Fruit fly (Drosophila melanogaster) whole organism, embryonic: Measurements from ENCODE around the gene HDAC3.

Source experiments
- CG14965 ChIP-seq: fragments of 200-800 bp; sonication (Bioruptor generic); optimal IDR thresholded peaks from 2 replicates; lab custom pipeline; 2016; ENCODE audit warnings: missing biosample characterization, missing genetic modification characterization, borderline replicate concordance
- CG15479 ChIP-seq: fragments of 200-800 bp; sonication (Bioruptor generic); optimal IDR thresholded peaks from 3 replicates; lab custom pipeline; 2019; ENCODE audit warnings: missing biosample characterization, mild to moderate bottlenecking, missing genetic modification characterization, moderate library complexity
- CG16815 ChIP-seq: fragments of 200-800 bp; sonication (Bioruptor generic); optimal IDR thresholded peaks from 3 replicates; lab custom pipeline; 2017; ENCODE audit warnings: missing biosample characterization, mild to moderate bottlenecking, missing genetic modification characterization
- CG31224 ChIP-seq: fragments of 200-800 bp; sonication (Bioruptor generic); IDR thresholded peaks from 2 replicates; pipeline ENCODE4 v1.3.6; 2022; ENCODE audit warnings: missing biosample characterization, missing genetic modification characterization
- CG31441 ChIP-seq: fragments of 200-800 bp; sonication (Bioruptor generic); IDR thresholded peaks from 2 replicates; pipeline ENCODE4 v1.3.6; 2022; ENCODE audit warnings: missing biosample characterization, missing genetic modification characterization
- CG3847 ChIP-seq: fragments of 200-800 bp; sonication (Bioruptor generic); IDR thresholded peaks from 2 replicates; pipeline ENCODE4 v1.3.6; 2022; ENCODE audit warnings: missing biosample characterization, missing genetic modification characterization
- CG4360 ChIP-seq: fragments of 200-800 bp; sonication (Bioruptor generic); IDR thresholded peaks from 2 replicates; pipeline ENCODE4 v1.3.6; 2022; ENCODE audit warnings: missing biosample characterization, missing genetic modification characterization
- CG4424 ChIP-seq: fragments of 200-800 bp; sonication (Bioruptor generic); optimal IDR thresholded peaks from 3 replicates; lab custom pipeline; 2016; ENCODE audit warnings: missing biosample characterization, missing genetic modification characterization
- CG7839 ChIP-seq: fragments of 200-800 bp; sonication (Bioruptor generic); optimal IDR thresholded peaks from 3 replicates; lab custom pipeline; 2018; ENCODE audit warnings: missing biosample characterization, mild to moderate bottlenecking, missing genetic modification characterization, moderate library complexity
- CG9437 ChIP-seq: fragments of 200-800 bp; sonication (Bioruptor generic); optimal IDR thresholded peaks from 2 replicates; lab custom pipeline; 2018; ENCODE audit warnings: missing biosample characterization, mild to moderate bottlenecking, missing genetic modification characterization
- CG9797 ChIP-seq: fragments of 200-800 bp; sonication (Bioruptor generic); optimal IDR thresholded peaks from 3 replicates; lab custom pipeline; 2018; ENCODE audit warnings: missing biosample characterization, mild to moderate bottlenecking, missing genetic modification characterization
- CG9876 ChIP-seq: fragments of 200-800 bp; sonication (Bioruptor generic); optimal IDR thresholded peaks from 2 replicates; lab custom pipeline; 2016; ENCODE audit warnings: missing biosample characterization, missing genetic modification characterization
- CG9932 ChIP-seq: fragments of 200-800 bp; sonication (Bioruptor generic); IDR thresholded peaks from 2 replicates; pipeline ENCODE4 v1.3.6; 2022; ENCODE audit warnings: missing biosample characterization, missing genetic modification characterization
- CHES-1-like ChIP-seq: fragments of 200-800 bp; sonication (Bioruptor generic); optimal IDR thresholded peaks from 2 replicates; lab custom pipeline; 2016; ENCODE audit warnings: missing biosample characterization, missing genetic modification characterization
- Eip74EF ChIP-seq, 2 experiments: fragments of 200-800 bp in 1 of 2; fragments of >200 bp in 1 of 2; sonication (Bioruptor generic) in 1 of 2; optimal IDR thresholded peaks; 2 replicates each; lab custom pipeline; 2017 to 2019; ENCODE audit warnings: missing biosample characterization in 2 of 2, missing genetic modification characterization in 2 of 2, mild to moderate bottlenecking in 1 of 2, moderate library complexity in 1 of 2
- HLH4C ChIP-seq: fragments of 200-800 bp; sonication (Bioruptor generic); IDR thresholded peaks from 3 replicates; pipeline ENCODE4 v1.3.6; 2022; ENCODE audit warnings: missing biosample characterization, missing genetic modification characterization; ENCODE audit not compliant: partially characterized antibody
- HLH54F ChIP-seq: fragments of 200-800 bp; sonication (Bioruptor generic); optimal IDR thresholded peaks from 3 replicates; lab custom pipeline; 2016; ENCODE audit warnings: missing biosample characterization, missing genetic modification characterization
- HmgD ChIP-seq: fragments of 200-800 bp; sonication (Bioruptor generic); optimal IDR thresholded peaks from 3 replicates; lab custom pipeline; 2016; ENCODE audit warnings: missing biosample characterization, missing genetic modification characterization
- Hr51 ChIP-seq, 2 experiments: fragments of 200-800 bp; sonication (Bioruptor generic); optimal IDR thresholded peaks; 2 replicates in 1 of 2; 3 replicates in 1 of 2; lab custom pipeline; 2016 to 2018; ENCODE audit warnings: missing biosample characterization in 2 of 2, missing genetic modification characterization in 2 of 2, mild to moderate bottlenecking in 1 of 2, moderate library complexity in 1 of 2
- Mad ChIP-seq: fragments of 200-800 bp; sonication (Bioruptor generic); optimal IDR thresholded peaks from 2 replicates; lab custom pipeline; 2016; ENCODE audit warnings: missing biosample characterization, missing genetic modification characterization
- Max ChIP-seq: fragments of 200-800 bp; sonication (Bioruptor generic); optimal IDR thresholded peaks from 2 replicates; lab custom pipeline; 2016; ENCODE audit warnings: missing biosample characterization, mild to moderate bottlenecking, missing genetic modification characterization
- Nf-YC ChIP-seq: fragments of 200-800 bp; optimal IDR thresholded peaks from 3 replicates; lab custom pipeline; 2019; ENCODE audit warnings: missing biosample characterization, mild to moderate bottlenecking, missing genetic modification characterization, moderate library complexity
- Six4 ChIP-seq: fragments of 200-800 bp; sonication (Bioruptor generic); optimal IDR thresholded peaks from 2 replicates; lab custom pipeline; 2016; ENCODE audit warnings: missing biosample characterization, missing genetic modification characterization
- Sry-δ ChIP-seq: fragments of 200-800 bp; sonication (Bioruptor generic); optimal IDR thresholded peaks from 2 replicates; lab custom pipeline; 2016; ENCODE audit warnings: missing biosample characterization, missing genetic modification characterization
- Taf1 ChIP-seq: fragments of 200-800 bp; sonication (Bioruptor generic); IDR thresholded peaks from 2 replicates; pipeline ENCODE4 v1.3.6; 2022; ENCODE audit warnings: missing biosample characterization, missing genetic modification characterization
- ase ChIP-seq: fragments of 200-800 bp; sonication (Bioruptor generic); IDR thresholded peaks from 3 replicates; pipeline ENCODE4 v1.3.6; 2022; ENCODE audit warnings: missing biosample characterization, missing genetic modification characterization
- ato ChIP-seq: fragments of 200-800 bp; sonication (Bioruptor generic); IDR thresholded peaks from 2 replicates; pipeline ENCODE4 v1.3.6; 2022; ENCODE audit warnings: missing biosample characterization, missing genetic modification characterization; ENCODE audit not compliant: partially characterized antibody
- az2 ChIP-seq: fragments of 200-800 bp; sonication (Bioruptor generic); optimal IDR thresholded peaks from 3 replicates; lab custom pipeline; 2016; ENCODE audit warnings: missing biosample characterization, missing genetic modification characterization
- dysf ChIP-seq: fragments of 200-800 bp; sonication (Bioruptor generic); IDR thresholded peaks from 3 replicates; pipeline ENCODE4 v1.3.6; 2022; ENCODE audit warnings: missing biosample characterization, missing genetic modification characterization
- fu2 ChIP-seq: fragments of 200-800 bp; sonication (Bioruptor generic); optimal IDR thresholded peaks from 2 replicates; lab custom pipeline; 2016; ENCODE audit warnings: missing biosample characterization, missing genetic modification characterization
- h ChIP-seq: fragments of >200 bp; optimal IDR thresholded peaks from 2 replicates; lab custom pipeline; 2017
- her ChIP-seq: fragments of 200-800 bp; sonication (Bioruptor generic); optimal IDR thresholded peaks from 2 replicates; lab custom pipeline; 2016; ENCODE audit warnings: missing biosample characterization, missing genetic modification characterization
- jumu ChIP-seq: fragments of 200-800 bp; sonication (Bioruptor generic); optimal IDR thresholded peaks from 3 replicates; lab custom pipeline; 2016; ENCODE audit warnings: missing biosample characterization, missing genetic modification characterization
- lola ChIP-seq, 3 experiments: fragments of >200 bp in 2 of 3; fragments of 200-800 bp in 1 of 3; sonication (Bioruptor generic) in 1 of 3; optimal IDR thresholded peaks; 2 replicates each; lab custom pipeline; 2017 to 2019; ENCODE audit warnings: missing biosample characterization in 3 of 3, missing genetic modification characterization in 3 of 3, mild to moderate bottlenecking in 1 of 3, moderate library complexity in 1 of 3
- mam ChIP-seq: fragments of 200-800 bp; sonication (Bioruptor generic); optimal IDR thresholded peaks from 3 replicates; lab custom pipeline; 2016; ENCODE audit warnings: missing biosample characterization, missing genetic modification characterization
- nom ChIP-seq: fragments of 200-800 bp; sonication (Bioruptor generic); optimal IDR thresholded peaks from 2 replicates; lab custom pipeline; 2017; ENCODE audit warnings: missing biosample characterization, missing genetic modification characterization, mild to moderate bottlenecking, moderate library complexity, missing genetic modification reagents
- psq ChIP-seq: fragments of 200-800 bp; sonication (Bioruptor generic); optimal IDR thresholded peaks from 2 replicates; lab custom pipeline; 2017; ENCODE audit warnings: missing biosample characterization, missing genetic modification characterization
- pzg ChIP-seq: fragments of 200-800 bp; sonication (Bioruptor generic); optimal IDR thresholded peaks from 3 replicates; lab custom pipeline; 2018; ENCODE audit warnings: missing biosample characterization, mild to moderate bottlenecking, missing genetic modification characterization, moderate library complexity
- ranshi ChIP-seq: fragments of 200-800 bp; sonication (Bioruptor generic); IDR thresholded peaks from 2 replicates; pipeline ENCODE4 v1.3.6; 2022; ENCODE audit warnings: missing biosample characterization, missing genetic modification characterization
- sim ChIP-seq: fragments of 200-800 bp; sonication (Bioruptor generic); IDR thresholded peaks from 2 replicates; pipeline ENCODE4 v1.3.6; 2022; ENCODE audit warnings: missing biosample characterization, missing genetic modification characterization
- slbo ChIP-seq: fragments of 200-800 bp; sonication (Bioruptor generic); IDR thresholded peaks from 2 replicates; pipeline ENCODE4 v1.3.6; 2022; ENCODE audit warnings: missing biosample characterization, missing genetic modification characterization
- tgo ChIP-seq: fragments of 200-800 bp; sonication (Bioruptor generic); IDR thresholded peaks from 3 replicates; pipeline ENCODE4 v1.3.6; 2022; ENCODE audit warnings: missing biosample characterization, missing genetic modification characterization
- trem ChIP-seq: fragments of 200-800 bp; optimal IDR thresholded peaks from 3 replicates; lab custom pipeline; 2019; ENCODE audit warnings: missing biosample characterization, mild to moderate bottlenecking, missing genetic modification characterization, moderate library complexity

The HDAC3 gene

dm6 chr3R:5516582-5517001 lies 42.2 kb upstream of the HDAC3 start (continued):
- TF ChIP-seq Hr51 (GFP tag; optimal IDR thresholded peaks at IDR 0.05; lab: Kevin White, UChicago) (no peak), sim (GFP tag; lab: Robert Waterston, UW) (no peak), fu2 (GFP tag; lab: Kevin White, UChicago) (no peak), Six4 (GFP tag; lab: Kevin White, UChicago) (no peak), Nf-YC (tag; lab: Kevin White, UChicago) (no peak), CG9437 (peak; percentile 69), her (GFP tag; lab: Kevin White, UChicago) (no peak), Max (no peak), CG31224 (no peak), Sry-δ (peak; percentile 34), HLH4C (GFP tag; lab: Robert Waterston, UW) (no peak), CG16815 (GFP tag; lab: Kevin White, UChicago) (no peak), tgo (GFP tag; lab: Robert Waterston, UW) (no peak), Eip74EF (GFP tag; optimal IDR thresholded peaks at IDR 0.05; lab: Kevin White, UChicago) (no peak), h (lab: Kevin White, UChicago) (no peak), slbo (no peak), dysf (GFP tag; lab: Robert Waterston, UW) (no peak), nom (no peak), ranshi (no peak), ato (GFP tag; lab: Robert Waterston, UW) (no peak), az2 (GFP tag; lab: Kevin White, UChicago) (no peak), pzg (GFP tag; lab: Kevin White, UChicago) (peak; percentile 41), lola (GFP tag; optimal IDR thresholded peaks at IDR 0.05; lab: Kevin White, UChicago) (no peak), HmgD (GFP tag; lab: Kevin White, UChicago) (no peak), psq (GFP tag; lab: Kevin White, UChicago) (no peak), jumu (GFP tag; lab: Kevin White, UChicago) (no peak), CG9876 (GFP tag; lab: Kevin White, UChicago) (no peak), CG9797 (GFP tag; lab: Kevin White, UChicago) (peak; percentile 84), HLH54F (no peak), CG3847 (GFP tag; lab: Robert Waterston, UW) (peak; percentile 53), CG14965 (no peak), Mad (no peak), CG4360 (no peak), CHES-1-like (no peak), CG4424 (GFP tag; lab: Kevin White, UChicago) (no peak), CG31441 (GFP tag; lab: Robert Waterston, UW) (no peak), CG7839 (tag; lab: Kevin White, UChicago) (no peak), Taf1 (GFP tag; lab: Robert Waterston, UW) (no peak), mam (GFP tag; lab: Kevin White, UChicago) (no peak), CG15479 (GFP tag; lab: Kevin White, UChicago) (no peak), ase (GFP tag; lab: Robert Waterston, UW) (no peak), trem (tag; lab: Kevin White, UChicago) (peak; percentile 50), CG9932 (GFP tag; lab: Robert Waterston, UW) (no peak)
- TF ChIP-seq, all 482 proteins: peak for 30
